Worm (Caenorhabditis elegans) whole organism, L1 larva: ENCODE results near the gene Y23B4A.1.

Experiments used
- C04F5.9 ChIP-seq: sonication (generic microtip); optimal IDR thresholded peaks from 2 replicates; lab custom pipeline; 2016; ENCODE audit warnings: missing genetic modification characterization, missing compliant biosample characterization
- Y116A8C.19 ChIP-seq: sonication (generic microtip); optimal IDR thresholded peaks from 2 replicates; lab custom pipeline; 2016; ENCODE audit warnings: missing compliant biosample characterization, missing genetic modification characterization, borderline replicate concordance
- blmp-1 ChIP-seq: fragments of 150-350 bp; optimal IDR thresholded peaks from 2 replicates; lab custom pipeline; 2014; ENCODE audit warnings: missing biosample characterization, missing genetic modification characterization
- ceh-63 ChIP-seq: fragments of 200-800 bp; sonication (Bioruptor generic); optimal IDR thresholded peaks from 2 replicates; lab custom pipeline; 2018; ENCODE audit warnings: mild to moderate bottlenecking, missing genetic modification characterization, missing compliant biosample characterization
- efl-1 ChIP-seq, 4 experiments: fragments of 150-350 bp; optimal IDR thresholded peaks in 3 of 4; peaks in 1 of 4; 1 replicate in 1 of 4; 2 replicates in 3 of 4; lab custom pipeline; 2014; ENCODE audit warnings: missing biosample characterization in 2 of 4, missing genetic modification characterization in 2 of 4, missing genetic modification reagents in 2 of 4
- elt-2 ChIP-seq: sonication (generic microtip); optimal IDR thresholded peaks from 2 replicates; lab custom pipeline; 2016; ENCODE audit warnings: missing genetic modification characterization, mild to moderate bottlenecking, inconsistent platforms, missing compliant biosample characterization, missing genetic modification reagents
- elt-3 ChIP-seq, 6 experiments: fragments of 150-350 bp in 1 of 6; sonication (generic microtip); optimal IDR thresholded peaks; 2 replicates each; lab custom pipeline; 2017 to 2018; ENCODE audit warnings: missing biosample characterization in 6 of 6, missing genetic modification characterization in 6 of 6, inconsistent platforms in 1 of 6
- fkh-10 ChIP-seq: sonication (generic microtip); optimal IDR thresholded peaks from 2 replicates; lab custom pipeline; 2017; ENCODE audit warnings: missing biosample characterization, missing genetic modification reagents, missing genetic modification characterization
- fkh-4 ChIP-seq: sonication (generic microtip); optimal IDR thresholded peaks from 2 replicates; lab custom pipeline; 2016; ENCODE audit warnings: missing compliant biosample characterization, missing genetic modification characterization, borderline replicate concordance
- fkh-8 ChIP-seq: sonication (generic microtip); optimal IDR thresholded peaks from 2 replicates; lab custom pipeline; 2016; ENCODE audit warnings: mild to moderate bottlenecking, missing genetic modification characterization, missing compliant biosample characterization
- fos-1 ChIP-seq: fragments of 150-350 bp; optimal IDR thresholded peaks from 2 replicates; lab custom pipeline; 2014; ENCODE audit warnings: missing biosample characterization, missing genetic modification characterization
- hlh-17 ChIP-seq: fragments of 200-800 bp; sonication (Bioruptor generic); optimal IDR thresholded peaks from 2 replicates; lab custom pipeline; 2018; ENCODE audit warnings: missing genetic modification characterization, mild to moderate bottlenecking, missing compliant biosample characterization, moderate library complexity, borderline replicate concordance
- hlh-4 ChIP-seq: sonication (generic microtip); optimal IDR thresholded peaks from 2 replicates; lab custom pipeline; 2016; ENCODE audit warnings: mild to moderate bottlenecking, missing genetic modification characterization, missing compliant biosample characterization
- lin-14 ChIP-seq: fragments of 200-800 bp; sonication (Bioruptor generic); optimal IDR thresholded peaks from 2 replicates; lab custom pipeline; 2018; ENCODE audit warnings: mild to moderate bottlenecking, missing genetic modification characterization, moderate library complexity, missing compliant biosample characterization
- lin-39 ChIP-seq: fragments of 150-350 bp; optimal IDR thresholded peaks from 2 replicates; lab custom pipeline; 2014; ENCODE audit warnings: missing biosample characterization, missing genetic modification reagents, missing genetic modification characterization
- lsy-2 ChIP-seq, 2 experiments: fragments of 150-350 bp; optimal IDR thresholded peaks; 2 replicates each; lab custom pipeline; 2014; ENCODE audit warnings: missing biosample characterization in 2 of 2, missing genetic modification characterization in 2 of 2
- mdl-1 ChIP-seq, 2 experiments: fragments of 150-350 bp; optimal IDR thresholded peaks; 2 replicates each; lab custom pipeline; 2014 to 2017; ENCODE audit warnings: missing biosample characterization in 2 of 2, missing genetic modification characterization in 2 of 2, inconsistent platforms in 1 of 2
- nhr-12 ChIP-seq: sonication (generic microtip); optimal IDR thresholded peaks from 2 replicates; lab custom pipeline; 2017; ENCODE audit warnings: missing biosample characterization, missing genetic modification characterization
- nhr-19 ChIP-seq: fragments of 200-800 bp; sonication (Bioruptor generic); conservative IDR thresholded peaks from 2 replicates; pipeline ENCODE4 v1.3.6; 2022; ENCODE audit warnings: missing genetic modification characterization, missing compliant biosample characterization
- nhr-20 ChIP-seq: sonication (generic microtip); optimal IDR thresholded peaks from 2 replicates; lab custom pipeline; 2016; ENCODE audit warnings: mild to moderate bottlenecking, missing genetic modification characterization, missing compliant biosample characterization
- nhr-237 ChIP-seq: fragments of 150-350 bp; optimal IDR thresholded peaks from 2 replicates; lab custom pipeline; 2014; ENCODE audit warnings: missing biosample characterization, missing genetic modification characterization
- nhr-71 ChIP-seq: sonication (generic microtip); optimal IDR thresholded peaks from 2 replicates; lab custom pipeline; 2016; ENCODE audit warnings: mild to moderate bottlenecking, missing genetic modification characterization, moderate library complexity, missing compliant biosample characterization
- nhr-77 ChIP-seq: fragments of 150-350 bp; optimal IDR thresholded peaks from 2 replicates; lab custom pipeline; 2014; ENCODE audit warnings: missing biosample characterization, missing genetic modification characterization
- nhr-84 ChIP-seq: sonication (generic microtip); optimal IDR thresholded peaks from 2 replicates; lab custom pipeline; 2017; ENCODE audit warnings: missing biosample characterization, missing genetic modification characterization
- nhr-85 ChIP-seq: sonication (generic microtip); peaks from one replicate; lab custom pipeline; 2016; ENCODE audit warnings: missing genetic modification characterization, inconsistent platforms, missing compliant biosample characterization
- nhr-90 ChIP-seq: sonication (generic microtip); optimal IDR thresholded peaks from 2 replicates; lab custom pipeline; 2016; ENCODE audit warnings: mild to moderate bottlenecking, missing genetic modification characterization, missing compliant biosample characterization; ENCODE audit not compliant: poor library complexity
- pax-3 ChIP-seq: fragments of 200-800 bp; sonication (Bioruptor generic); optimal IDR thresholded peaks from 2 replicates; lab custom pipeline; 2018; ENCODE audit warnings: mild to moderate bottlenecking, missing genetic modification characterization, moderate library complexity, missing compliant biosample characterization
- rnt-1 ChIP-seq: sonication (generic microtip); optimal IDR thresholded peaks from 2 replicates; lab custom pipeline; 2016; ENCODE audit warnings: mild to moderate bottlenecking, missing genetic modification characterization, moderate library complexity, missing compliant biosample characterization
- snu-23 ChIP-seq: sonication (generic microtip); optimal IDR thresholded peaks from 2 replicates; lab custom pipeline; 2016; ENCODE audit warnings: missing genetic modification characterization, missing compliant biosample characterization
- sox-4 ChIP-seq: sonication (generic microtip); optimal IDR thresholded peaks from 2 replicates; lab custom pipeline; 2016; ENCODE audit warnings: missing genetic modification characterization, missing compliant biosample characterization
- sup-37 ChIP-seq: fragments of 200-800 bp; sonication (Bioruptor generic); optimal IDR thresholded peaks from 2 replicates; lab custom pipeline; 2018; ENCODE audit warnings: mild to moderate bottlenecking, missing genetic modification characterization, missing compliant biosample characterization
- unc-130 ChIP-seq: fragments of 150-350 bp; optimal IDR thresholded peaks from 2 replicates; lab custom pipeline; 2017; ENCODE audit warnings: missing biosample characterization, missing genetic modification characterization, inconsistent platforms
- unc-98 ChIP-seq: fragments of 200-800 bp; sonication (Bioruptor generic); IDR thresholded peaks from 2 replicates; pipeline ENCODE4 v1.3.6; 2022; ENCODE audit warnings: missing genetic modification characterization, missing compliant biosample characterization
- vab-15 ChIP-seq: sonication (generic microtip); optimal IDR thresholded peaks from 2 replicates; lab custom pipeline; 2017; ENCODE audit warnings: missing genotype, mild to moderate bottlenecking, missing genetic modification characterization, missing compliant biosample characterization
- xbp-1 ChIP-seq: sonication (generic microtip); optimal IDR thresholded peaks from 2 replicates; lab custom pipeline; 2016; ENCODE audit warnings: missing genetic modification characterization, missing compliant biosample characterization
- zip-4 ChIP-seq: fragments of 200-800 bp; sonication (Bioruptor generic); optimal IDR thresholded peaks from 2 replicates; lab custom pipeline; 2018; ENCODE audit warnings: mild to moderate bottlenecking, missing genetic modification characterization, moderate library complexity, missing compliant biosample characterization
- ztf-4 ChIP-seq: fragments of 150-350 bp; optimal IDR thresholded peaks from 2 replicates; lab custom pipeline; 2014; ENCODE audit warnings: missing biosample characterization, missing genetic modification characterization

The Y23B4A.1 gene

ce11 chrX:5948769-5949168 is 31.6 kb upstream of the Y23B4A.1 start, which contains the start of gene mig-23:
Gene mig-23 (minus strand): TSS chrX:5948869.
- TF ChIP-seq hlh-17 = no peak
- no peak for TF ChIP-seq fkh-4 (tag; lab: Kevin White, UChicago)
- no peak for TF ChIP-seq unc-98
- TF ChIP-seq nhr-90 (tag; lab: Kevin White, UChicago) = no peak
- TF ChIP-seq vab-15 (tag; lab: Kevin White, UChicago) = no peak

- no peak for TF ChIP-seq nhr-84 (tag; lab: Kevin White, UChicago)
- TF ChIP-seq ceh-63 = no peak
- TF ChIP-seq nhr-90 (tag; lab: Kevin White, UChicago) = peak; percentile 16
- no peak for TF ChIP-seq fkh-8
- peak; percentile 86 for TF ChIP-seq nhr-85 (tag; lab: Kevin White, UChicago)
- TF ChIP-seq lin-39 (tag; lab: Kevin White, UChicago) = no peak
- TF ChIP-seq lin-14 (GFP tag; lab: Kevin White, UChicago) = no peak
- TF ChIP-seq elt-3 (tag; optimal IDR thresholded peaks at IDR 0.05; lab: Kevin White, UChicago) = peak in 1 of 6 experiments; percentile 30
- TF ChIP-seq C04F5.9 (tag; lab: Kevin White, UChicago) = no peak
- no peak for TF ChIP-seq hlh-4 (tag; lab: Kevin White, UChicago)
- TF ChIP-seq sup-37 (GFP tag; lab: Kevin White, UChicago) = no peak
- no peak for TF ChIP-seq nhr-77 (tag; lab: Kevin White, UChicago)
- no peak for TF ChIP-seq nhr-12 (tag; lab: Kevin White, UChicago)
- TF ChIP-seq zip-4 = no peak
- no peak for TF ChIP-seq fos-1 (tag; lab: Kevin White, UChicago)
- no peak for TF ChIP-seq elt-2 (tag; lab: Kevin White, UChicago)
- peak; percentile 11 for TF ChIP-seq unc-130 (tag; lab: Kevin White, UChicago)
- TF ChIP-seq fkh-10 (GFP tag; lab: Kevin White, UChicago) = no peak
- no peak for TF ChIP-seq lsy-2 (tag; optimal IDR thresholded peaks at IDR 0.05; lab: Kevin White, UChicago)
- TF ChIP-seq ztf-4 (tag; lab: Kevin White, UChicago) = no peak
- no peak for TF ChIP-seq nhr-237
- TF ChIP-seq pax-3 (tag; lab: Kevin White, UChicago) = no peak
- peak; percentile 30 for TF ChIP-seq blmp-1 (tag; lab: Kevin White, UChicago)
- TF ChIP-seq Y116A8C.19 (tag; lab: Kevin White, UChicago) = no peak
- no peak for TF ChIP-seq nhr-19
- TF ChIP-seq nhr-20 = peak; percentile 12
- TF ChIP-seq, all 84 proteins: peak for 6
Measured at ce11 chrX:5944488-5944887, 27.3 kb upstream of the Y23B4A.1 start, which contains the start of gene acs-17. Gene acs-17 (minus strand): TSS chrX:5944510.

- TF ChIP-seq Y116A8C.19 (tag; lab: Kevin White, UChicago) (no peak), fkh-10 (GFP tag; lab: Kevin White, UChicago) (no peak), snu-23 (GFP tag; lab: Kevin White, UChicago) (peak; percentile 24), nhr-19 (0 out of 2 replicates have a peak, but pooled peaks have one; percentile 23), lin-14 (GFP tag; lab: Kevin White, UChicago) (peak; percentile 59), mdl-1 (tag; optimal IDR thresholded peaks at IDR 0.05; lab: Kevin White, UChicago) (peak in 1 of 2 experiments; percentile 21), sox-4 (tag; lab: Kevin White, UChicago) (no peak), sup-37 (GFP tag; lab: Kevin White, UChicago) (no peak), nhr-71 (tag; lab: Kevin White, UChicago) (peak; percentile 53), rnt-1 (tag; lab: Kevin White, UChicago) (peak; percentile 51), xbp-1 (tag; lab: Kevin White, UChicago) (peak; percentile 16), lsy-2 (tag; optimal IDR thresholded peaks at IDR 0.05; lab: Kevin White, UChicago) (peak; percentile 10 to 31), efl-1 (optimal IDR thresholded peaks at IDR 0.05; lab: Kevin White, UChicago) (no peak), efl-1 (GFP tag; optimal IDR thresholded peaks at IDR 0.05 in 1 of 2; lab: Kevin White, UChicago) (peak in 1 of 2 experiments; percentile 1), blmp-1 (tag; lab: Kevin White, UChicago) (peak; percentile 55)
- TF ChIP-seq, all 84 proteins: peak for 10
Measured at ce11 chrX:5943908-5944307, 26.7 kb upstream of the Y23B4A.1 start.
